Worm (Caenorhabditis elegans): ENCODE measurements around the gene frpr-19.

ce11 chrIV:1771843-1772242 is 9.6 kb downstream of the frpr-19 start, which contains the start of gene Y41D4A.1:
- TF ChIP-seq lin-11 (tag; optimal IDR thresholded peaks at IDR 0.05) (no peak), nhr-237 (tag; optimal IDR thresholded peaks at IDR 0.05) (no peak), egl-27 (tag; optimal IDR thresholded peaks at IDR 0.05) (no peak), nhr-25 (tag; optimal IDR thresholded peaks at IDR 0.05) (no peak), mdl-1 (tag; optimal IDR thresholded peaks at IDR 0.05) (no peak), lin-39 (tag; optimal IDR thresholded peaks at IDR 0.05) (no peak), ama-1 (optimal IDR thresholded peaks at IDR 0.05) (no peak), unc-62 (GFP tag; optimal IDR thresholded peaks at IDR 0.05) (no peak), nhr-6 (tag; optimal IDR thresholded peaks at IDR 0.05) (no peak), snpc-4 (tag; optimal IDR thresholded peaks at IDR 0.05) (no peak), nhr-11 (tag; optimal IDR thresholded peaks at IDR 0.05) (no peak), skn-1 (tag; optimal IDR thresholded peaks at IDR 0.05) (no peak), ztf-11 (tag; optimal IDR thresholded peaks at IDR 0.05) (no peak), lin-13 (GFP tag; optimal IDR thresholded peaks at IDR 0.05) (no peak)

Measured in whole organism, L2 larva.